Worm (Caenorhabditis elegans): Measurements from ENCODE around the gene tmem-120.

DNA sequence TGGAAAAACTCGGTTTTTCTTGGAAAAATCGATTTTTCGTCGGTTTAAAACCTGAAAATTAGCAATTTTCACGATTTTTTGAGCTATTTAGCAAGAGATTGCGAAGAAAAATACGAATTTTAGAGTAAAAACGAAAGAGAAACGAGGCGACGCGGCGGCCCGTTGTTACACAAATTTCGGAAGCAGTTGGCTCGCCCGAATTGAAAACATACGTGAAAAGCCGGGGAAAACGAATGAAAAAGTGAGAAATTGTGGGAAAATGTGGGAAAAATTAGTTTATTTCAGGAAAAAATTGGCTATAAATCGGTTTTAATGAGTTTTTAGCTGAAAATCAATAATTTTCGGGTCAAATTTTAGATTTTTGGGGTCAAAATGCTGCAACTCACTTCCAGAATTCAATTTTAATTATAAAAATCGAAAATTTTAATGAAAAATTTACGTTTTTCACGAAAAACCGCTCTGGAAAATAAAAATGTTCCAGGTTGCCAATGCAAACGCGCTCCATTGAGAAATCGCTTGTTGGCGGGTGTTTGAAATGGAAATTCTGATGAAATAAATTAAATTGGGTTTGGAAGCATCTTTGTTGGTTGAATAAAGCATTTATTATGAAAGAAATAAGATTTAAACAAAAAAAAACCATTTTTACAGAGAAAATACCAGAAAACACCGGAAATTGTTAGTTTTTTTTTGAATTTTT lies 15.1 kb upstream of the tmem-120 start, which contains the start of gene snf-6:
- TF ChIP-seq nhr-12 (tag; optimal IDR thresholded peaks at IDR 0.05) (no peak), unc-62 (GFP tag; optimal IDR thresholded peaks at IDR 0.05) (no peak), jun-1 (tag; optimal IDR thresholded peaks at IDR 0.05) (no peak), fos-1 (tag; optimal IDR thresholded peaks at IDR 0.05) (no peak), nhr-76 (tag; optimal IDR thresholded peaks at IDR 0.05) (no peak), egl-27 (tag; optimal IDR thresholded peaks at IDR 0.05) (no peak), ceh-82 (tag; optimal IDR thresholded peaks at IDR 0.05) (no peak), unc-39 (tag; optimal IDR thresholded peaks at IDR 0.05) (no peak), nhr-67 (tag; optimal IDR thresholded peaks at IDR 0.05) (no peak)

All from whole organism, L3 larva.